Worm (Caenorhabditis elegans): ENCODE measurements around the gene nhr-135.
A peak's percentile ranks its signal among the peaks of the same experiment; 100 is the strongest.

Gene nhr-135

ce11 chrV:7093720-7094401 lies at the start of gene nhr-135:
Gene nhr-135, minus strand, starts transcription at chrV:7093770.
- TF ChIP-seq ztf-4 (tag; optimal IDR thresholded peaks at IDR 0.05) (no peak), elt-2 (tag; optimal IDR thresholded peaks at IDR 0.05) (peak; percentile 92), mdl-1 (tag; optimal IDR thresholded peaks at IDR 0.05) (peak; percentile 77), nhr-77 (tag; optimal IDR thresholded peaks at IDR 0.05) (no peak), nhr-12 (tag; optimal IDR thresholded peaks at IDR 0.05) (no peak), nhr-25 (tag; optimal IDR thresholded peaks at IDR 0.05) (peak; percentile 54), lin-39 (tag; optimal IDR thresholded peaks at IDR 0.05) (no peak), ama-1 (optimal IDR thresholded peaks at IDR 0.05) (no peak), egl-27 (tag; optimal IDR thresholded peaks at IDR 0.05) (no peak), pha-4 (tag; optimal IDR thresholded peaks at IDR 0.05) (peak; percentile 85), snpc-4 (tag; optimal IDR thresholded peaks at IDR 0.05) (peak; percentile 46), fkh-2 (tag; optimal IDR thresholded peaks at IDR 0.05) (no peak), zag-1 (tag; optimal IDR thresholded peaks at IDR 0.05) (no peak), lin-15B (tag; optimal IDR thresholded peaks at IDR 0.05) (no peak), nfya-1 (tag; optimal IDR thresholded peaks at IDR 0.05; ENCODE audit: insufficient read depth) (peak; percentile 40), unc-62 (GFP tag; optimal IDR thresholded peaks at IDR 0.05) (no peak), elt-3 (tag; optimal IDR thresholded peaks at IDR 0.05) (peak in 1 of 3 experiments; percentile 72), hmg-11 (tag; optimal IDR thresholded peaks at IDR 0.05) (peak; percentile 30), mml-1 (tag; optimal IDR thresholded peaks at IDR 0.05) (no peak), lsy-12 (tag; optimal IDR thresholded peaks at IDR 0.05) (no peak), nhr-76 (tag; optimal IDR thresholded peaks at IDR 0.05) (no peak), skn-1 (tag; optimal IDR thresholded peaks at IDR 0.05) (no peak), ZK546.5 (tag; optimal IDR thresholded peaks at IDR 0.05) (no peak), daf-12 (tag; optimal IDR thresholded peaks at IDR 0.05) (no peak), fos-1 (tag; optimal IDR thresholded peaks at IDR 0.05) (no peak), ceh-28 (tag; optimal IDR thresholded peaks at IDR 0.05) (peak; percentile 59), ceh-9 (tag; optimal IDR thresholded peaks at IDR 0.05) (no peak), ceh-16 (tag; optimal IDR thresholded peaks at IDR 0.05) (no peak), nhr-43 (tag; optimal IDR thresholded peaks at IDR 0.05; ENCODE audit: poor library complexity, severe bottlenecking) (peak; percentile 27), nhr-28 (tag; optimal IDR thresholded peaks at IDR 0.05) (no peak), eor-1 (tag; optimal IDR thresholded peaks at IDR 0.05) (no peak), nhr-237 (tag; optimal IDR thresholded peaks at IDR 0.05) (no peak), jun-1 (tag; optimal IDR thresholded peaks at IDR 0.05) (peak; percentile 77), nhr-23 (tag; optimal IDR thresholded peaks at IDR 0.05) (no peak), ceh-82 (tag; optimal IDR thresholded peaks at IDR 0.05) (no peak), pqm-1 (tag; optimal IDR thresholded peaks at IDR 0.05) (peak; percentile 89), sea-2 (GFP tag; optimal IDR thresholded peaks at IDR 0.05) (no peak), unc-39 (tag; optimal IDR thresholded peaks at IDR 0.05) (no peak)

ce11 chrV:7142661-7143060 lies 49.1 kb upstream of the nhr-135 start:
- no peak for TF ChIP-seq ama-1 (optimal IDR thresholded peaks at IDR 0.05)
- TF ChIP-seq fkh-10 (GFP tag; optimal IDR thresholded peaks at IDR 0.05), result no peak
- TF ChIP-seq unc-39 (tag; optimal IDR thresholded peaks at IDR 0.05), result no peak
- no peak for TF ChIP-seq sea-2 (GFP tag; optimal IDR thresholded peaks at IDR 0.05)
- no peak for TF ChIP-seq nhr-77 (tag; optimal IDR thresholded peaks at IDR 0.05)
- no peak for TF ChIP-seq pha-4 (tag; optimal IDR thresholded peaks at IDR 0.05)
- TF ChIP-seq lin-15B (tag; optimal IDR thresholded peaks at IDR 0.05), result no peak
- TF ChIP-seq ceh-82 (tag; optimal IDR thresholded peaks at IDR 0.05), result no peak
- TF ChIP-seq ceh-16 (tag; optimal IDR thresholded peaks at IDR 0.05), result no peak
- TF ChIP-seq pqm-1 (tag; optimal IDR thresholded peaks at IDR 0.05), result peak; percentile 46
- peak; percentile 33 for TF ChIP-seq elt-2 (tag; optimal IDR thresholded peaks at IDR 0.05)
- TF ChIP-seq elt-3 (tag; optimal IDR thresholded peaks at IDR 0.05), result no peak
- TF ChIP-seq snpc-4 (tag; optimal IDR thresholded peaks at IDR 0.05), result peak; percentile 68
- no peak for TF ChIP-seq unc-62 (GFP tag; optimal IDR thresholded peaks at IDR 0.05)
- no peak for TF ChIP-seq ceh-28 (tag; optimal IDR thresholded peaks at IDR 0.05)
- no peak for TF ChIP-seq fos-1 (tag; optimal IDR thresholded peaks at IDR 0.05)
- no peak for TF ChIP-seq daf-12 (tag; optimal IDR thresholded peaks at IDR 0.05)
- no peak for TF ChIP-seq skn-1 (tag; optimal IDR thresholded peaks at IDR 0.05)
- TF ChIP-seq nhr-28 (tag; optimal IDR thresholded peaks at IDR 0.05), result no peak
- no peak for TF ChIP-seq nhr-12 (tag; optimal IDR thresholded peaks at IDR 0.05)
- no peak for TF ChIP-seq nhr-25 (tag; optimal IDR thresholded peaks at IDR 0.05)
- no peak for TF ChIP-seq nhr-43 (tag; optimal IDR thresholded peaks at IDR 0.05; ENCODE audit: poor library complexity, severe bottlenecking)
- no peak for TF ChIP-seq lin-39 (tag; optimal IDR thresholded peaks at IDR 0.05)
- no peak for TF ChIP-seq ztf-11 (tag; optimal IDR thresholded peaks at IDR 0.05)
